Fruit fly (Drosophila melanogaster) whole organism, embryonic: ENCODE measurements around the gene WDR79.

Experiments
- BtbVII ChIP-seq: fragments of 200-800 bp; sonication (Bioruptor generic); optimal IDR thresholded peaks from 3 replicates; lab custom pipeline; 2017; ENCODE audit warnings: missing biosample characterization, mild to moderate bottlenecking, missing genetic modification characterization
- CG10366 ChIP-seq: fragments of 200-800 bp; sonication (Bioruptor generic); IDR thresholded peaks from 2 replicates; pipeline ENCODE4 v1.3.6; 2022; ENCODE audit warnings: missing biosample characterization, missing genetic modification characterization
- CG11085 ChIP-seq: fragments of 200-800 bp; sonication (Bioruptor generic); IDR thresholded peaks from 2 replicates; pipeline ENCODE4 v1.3.6; 2022; ENCODE audit warnings: missing biosample characterization, missing genetic modification characterization
- CG11560 ChIP-seq: fragments of 200-800 bp; sonication (Bioruptor generic); IDR thresholded peaks from 3 replicates; pipeline ENCODE4 v1.3.6; 2022; ENCODE audit warnings: missing biosample characterization, missing genetic modification characterization
- CG13296 ChIP-seq: fragments of 200-800 bp; sonication (Bioruptor generic); optimal IDR thresholded peaks from 3 replicates; lab custom pipeline; 2018; ENCODE audit warnings: missing biosample characterization, mild to moderate bottlenecking, missing genetic modification characterization
- CG13424 ChIP-seq: fragments of 200-800 bp; sonication (Bioruptor generic); optimal IDR thresholded peaks from 2 replicates; lab custom pipeline; 2019; ENCODE audit warnings: missing biosample characterization, mild to moderate bottlenecking, missing genetic modification characterization, moderate library complexity
- CG13894 ChIP-seq: fragments of 200-800 bp; sonication (Bioruptor generic); optimal IDR thresholded peaks from 3 replicates; lab custom pipeline; 2018; ENCODE audit warnings: missing biosample characterization, mild to moderate bottlenecking, missing genetic modification characterization, moderate library complexity
- CG14965 ChIP-seq: fragments of 200-800 bp; sonication (Bioruptor generic); optimal IDR thresholded peaks from 2 replicates; lab custom pipeline; 2016; ENCODE audit warnings: missing biosample characterization, missing genetic modification characterization, borderline replicate concordance
- CG15514 ChIP-seq: fragments of 200-800 bp; sonication (Bioruptor generic); optimal IDR thresholded peaks from 3 replicates; lab custom pipeline; 2017; ENCODE audit warnings: missing biosample characterization, missing genetic modification characterization, mild to moderate bottlenecking, moderate library complexity, missing genetic modification reagents
- CG17186 ChIP-seq: fragments of 200-800 bp; sonication (Bioruptor generic); optimal IDR thresholded peaks from 3 replicates; lab custom pipeline; 2017; ENCODE audit warnings: missing biosample characterization, missing genetic modification reagents, missing genetic modification characterization
- CG2889 ChIP-seq: fragments of 200-800 bp; sonication (Bioruptor generic); IDR thresholded peaks from 3 replicates; pipeline ENCODE4 v1.3.6; 2022; ENCODE audit warnings: missing biosample characterization, missing genetic modification characterization
- CG33213 ChIP-seq: fragments of 200-800 bp; sonication (Bioruptor generic); optimal IDR thresholded peaks from 3 replicates; lab custom pipeline; 2016; ENCODE audit warnings: missing biosample characterization, missing genetic modification characterization
- CG33557 ChIP-seq: fragments of 200-800 bp; sonication (Bioruptor generic); optimal IDR thresholded peaks from 2 replicates; lab custom pipeline; 2019; ENCODE audit warnings: missing biosample characterization, mild to moderate bottlenecking, missing genetic modification characterization, moderate library complexity
- CG3726 ChIP-seq: fragments of 200-800 bp; sonication (Bioruptor generic); IDR thresholded peaks from 3 replicates; pipeline ENCODE4, ENCODE4 v1.3.6; 2022; ENCODE audit warnings: missing biosample characterization, missing genetic modification characterization
- CG4404 ChIP-seq: fragments of 200-800 bp; sonication (Bioruptor generic); IDR thresholded peaks from 2 replicates; pipeline ENCODE4 v1.3.6; 2022; ENCODE audit warnings: missing biosample characterization, missing genetic modification characterization
- CG6175 ChIP-seq: fragments of 200-800 bp; sonication (Bioruptor generic); IDR thresholded peaks from 3 replicates; pipeline ENCODE4 v1.3.6; 2022; ENCODE audit warnings: missing biosample characterization, missing genetic modification characterization
- CG6765 ChIP-seq: fragments of 200-800 bp; sonication (Bioruptor generic); optimal IDR thresholded peaks from 3 replicates; lab custom pipeline; 2017; ENCODE audit warnings: missing biosample characterization, mild to moderate bottlenecking, missing genetic modification characterization
- CG6854 ChIP-seq: fragments of 200-800 bp; sonication (Bioruptor generic); optimal IDR thresholded peaks from 3 replicates; lab custom pipeline; 2017; ENCODE audit warnings: missing biosample characterization, mild to moderate bottlenecking, missing genetic modification characterization
- CG8765 ChIP-seq: fragments of 200-800 bp; sonication (Bioruptor generic); IDR thresholded peaks from 2 replicates; pipeline ENCODE4 v1.3.6; 2022; ENCODE audit warnings: missing biosample characterization, missing genetic modification characterization
- D ChIP-seq, 2 experiments: fragments of 200-800 bp in 1 of 2; fragments of >200 bp in 1 of 2; sonication (Bioruptor generic) in 1 of 2; optimal IDR thresholded peaks; 2 replicates in 1 of 2; 3 replicates in 1 of 2; lab custom pipeline; 2017; ENCODE audit warnings: mild to moderate bottlenecking in 1 of 2, missing biosample characterization in 1 of 2, missing genetic modification characterization in 1 of 2, missing genetic modification reagents in 1 of 2
- Dip3 ChIP-seq: fragments of 200-800 bp; sonication (Bioruptor generic); optimal IDR thresholded peaks from 3 replicates; lab custom pipeline; 2016; ENCODE audit warnings: missing biosample characterization, missing genetic modification characterization
- Doc3 ChIP-seq: fragments of 200-800 bp; sonication (Bioruptor generic); IDR thresholded peaks from 3 replicates; pipeline ENCODE4 v1.3.6; 2022; ENCODE audit warnings: missing biosample characterization, missing genetic modification characterization; ENCODE audit not compliant: partially characterized antibody
- Dref ChIP-seq: fragments of 200-800 bp; sonication (Bioruptor generic); IDR thresholded peaks from 2 replicates; pipeline ENCODE4 v1.3.6; 2022; ENCODE audit warnings: missing biosample characterization, missing genetic modification characterization
- HmgZ ChIP-seq: fragments of 200-800 bp; sonication (Bioruptor generic); optimal IDR thresholded peaks from 2 replicates; lab custom pipeline; 2018; ENCODE audit warnings: missing biosample characterization, mild to moderate bottlenecking, missing genetic modification characterization
- Med ChIP-seq: fragments of 200-800 bp; sonication (Bioruptor generic); peaks from one replicate; lab custom pipeline; 2016; ENCODE audit warnings: missing biosample characterization, missing genetic modification characterization, mild to moderate bottlenecking, inconsistent platforms, moderate library complexity
- Mes4 ChIP-seq: fragments of 200-800 bp; sonication (Bioruptor generic); optimal IDR thresholded peaks from 2 replicates; lab custom pipeline; 2016; ENCODE audit warnings: missing biosample characterization, missing genetic modification characterization
- NK7.1 ChIP-seq: fragments of 200-800 bp; sonication (Bioruptor generic); optimal IDR thresholded peaks from 3 replicates; lab custom pipeline; 2016; ENCODE audit warnings: missing biosample characterization, missing genetic modification characterization
- Nf-YA ChIP-seq: fragments of 200-800 bp; sonication (Bioruptor generic); IDR thresholded peaks from 2 replicates; pipeline ENCODE4 v1.3.6; 2022; ENCODE audit warnings: missing biosample characterization, missing genetic modification characterization
- Ravus ChIP-seq: fragments of 200-800 bp; sonication (Bioruptor generic); IDR thresholded peaks from 2 replicates; pipeline ENCODE4 v1.3.6; 2022; ENCODE audit warnings: missing biosample characterization, missing genetic modification characterization
- Stat92E ChIP-seq, 3 experiments: fragments of >200 bp in 2 of 3; fragments of 200-800 bp in 1 of 3; sonication (Bioruptor generic) in 1 of 3; optimal IDR thresholded peaks; 2 replicates each; lab custom pipeline; 2017 to 2019; ENCODE audit warnings: missing biosample characterization in 3 of 3, missing genetic modification characterization in 3 of 3, mild to moderate bottlenecking in 1 of 3, moderate library complexity in 1 of 3
- TFAM ChIP-seq: fragments of 200-800 bp; sonication (Bioruptor generic); optimal IDR thresholded peaks from 2 replicates; lab custom pipeline; 2017; ENCODE audit warnings: missing biosample characterization, missing genetic modification characterization, inconsistent platforms
- al ChIP-seq: fragments of 200-800 bp; sonication (Bioruptor generic); IDR thresholded peaks from 2 replicates; pipeline ENCODE4 v1.3.6; 2022; ENCODE audit warnings: missing biosample characterization, missing genetic modification characterization
- dysf ChIP-seq: fragments of 200-800 bp; sonication (Bioruptor generic); IDR thresholded peaks from 3 replicates; pipeline ENCODE4 v1.3.6; 2022; ENCODE audit warnings: missing biosample characterization, missing genetic modification characterization
- gem ChIP-seq: fragments of 200-800 bp; sonication (Bioruptor generic); optimal IDR thresholded peaks from 2 replicates; lab custom pipeline; 2019; ENCODE audit warnings: missing biosample characterization, mild to moderate bottlenecking, missing genetic modification characterization, moderate library complexity
- hth ChIP-seq: fragments of >200 bp; optimal IDR thresholded peaks from 2 replicates; lab custom pipeline; 2017; ENCODE audit warnings: inconsistent platforms
- insv ChIP-seq, 2 experiments: fragments of 200-800 bp; sonication (Bioruptor generic); optimal IDR thresholded peaks; 3 replicates each; lab custom pipeline; 2016 to 2018; ENCODE audit warnings: missing biosample characterization in 2 of 2, missing genetic modification characterization in 2 of 2
- lab ChIP-seq: fragments of 200-800 bp; sonication (Bioruptor generic); optimal IDR thresholded peaks from 3 replicates; lab custom pipeline; 2017; ENCODE audit warnings: missing biosample characterization, missing genetic modification characterization, mild to moderate bottlenecking, moderate library complexity, missing genetic modification reagents
- mam ChIP-seq: fragments of 200-800 bp; sonication (Bioruptor generic); optimal IDR thresholded peaks from 3 replicates; lab custom pipeline; 2016; ENCODE audit warnings: missing biosample characterization, missing genetic modification characterization
- pan ChIP-seq, 4 experiments: fragments of >200 bp in 3 of 4; fragments of 200-800 bp in 1 of 4; sonication (Bioruptor generic) in 1 of 4; optimal IDR thresholded peaks in 3 of 4; IDR thresholded peaks in 1 of 4; 2 replicates each; pipeline versions ENCODE4 v1.3.6 to Lab custom; 2017 to 2022; ENCODE audit warnings: missing biosample characterization in 2 of 4, missing genetic modification characterization in 2 of 4, mixed read lengths in 1 of 4
- phol ChIP-seq: fragments of 200-800 bp; sonication (Bioruptor generic); optimal IDR thresholded peaks from 3 replicates; lab custom pipeline; 2018; ENCODE audit warnings: missing biosample characterization, mild to moderate bottlenecking, missing genetic modification characterization, moderate library complexity
- ranshi ChIP-seq: fragments of 200-800 bp; sonication (Bioruptor generic); IDR thresholded peaks from 2 replicates; pipeline ENCODE4 v1.3.6; 2022; ENCODE audit warnings: missing biosample characterization, missing genetic modification characterization
- sr ChIP-seq: fragments of 200-800 bp; sonication (Bioruptor generic); IDR thresholded peaks from 3 replicates; pipeline ENCODE4 v1.3.6; 2022; ENCODE audit warnings: missing biosample characterization, missing genetic modification characterization
- stwl ChIP-seq: fragments of 200-800 bp; sonication (Bioruptor generic); optimal IDR thresholded peaks from 3 replicates; lab custom pipeline; 2018; ENCODE audit warnings: missing biosample characterization, mild to moderate bottlenecking, missing genetic modification characterization, moderate library complexity
- tgo ChIP-seq: fragments of 200-800 bp; sonication (Bioruptor generic); IDR thresholded peaks from 3 replicates; pipeline ENCODE4 v1.3.6; 2022; ENCODE audit warnings: missing biosample characterization, missing genetic modification characterization
- tin ChIP-seq: fragments of 200-800 bp; sonication (Bioruptor generic); optimal IDR thresholded peaks from 3 replicates; lab custom pipeline; 2016; ENCODE audit warnings: missing biosample characterization, missing genetic modification characterization
- vfl ChIP-seq: fragments of 200-800 bp; sonication (Bioruptor generic); optimal IDR thresholded peaks from 2 replicates; lab custom pipeline; 2016; ENCODE audit warnings: missing biosample characterization, missing genetic modification characterization
- wek ChIP-seq: fragments of 200-800 bp; sonication (Bioruptor generic); optimal IDR thresholded peaks from 3 replicates; lab custom pipeline; 2018; ENCODE audit warnings: missing biosample characterization, mild to moderate bottlenecking, missing genetic modification characterization, moderate library complexity
- zen2 ChIP-seq: fragments of 200-800 bp; sonication (Bioruptor generic); IDR thresholded peaks from 3 replicates; pipeline ENCODE4 v1.3.6; 2022; ENCODE audit warnings: missing biosample characterization, missing genetic modification characterization; ENCODE audit not compliant: partially characterized antibody

Gene WDR79

dm6 chr2L:6098479-6099269 is 28.9 kb downstream of the WDR79 start, which contains the start of gene CG9175 (continued):
- no peak for TF ChIP-seq CG4404 (GFP tag; lab: Robert Waterston, UW)
- TF ChIP-seq lab: peak; percentile 67
- TF ChIP-seq CG14965 (GFP tag; lab: Kevin White, UChicago): no peak
- TF ChIP-seq phol (tag; lab: Kevin White, UChicago): peak; percentile 51
- TF ChIP-seq dysf (GFP tag; lab: Robert Waterston, UW): no peak
- TF ChIP-seq CG3726 (GFP tag; lab: Robert Waterston, UW): no peak
- no peak for TF ChIP-seq NK7.1
- no peak for TF ChIP-seq hth (lab: Kevin White, UChicago)
- TF ChIP-seq CG33213 (GFP tag; lab: Kevin White, UChicago): peak; percentile 70
- peak; percentile 95 for TF ChIP-seq zen2
- TF ChIP-seq CG33557 (GFP tag; lab: Kevin White, UChicago): no peak
- TF ChIP-seq Nf-YA (GFP tag; lab: Robert Waterston, UW): no peak
- TF ChIP-seq insv (GFP tag; optimal IDR thresholded peaks at IDR 0.05; lab: Kevin White, UChicago): peak in 1 of 2 experiments; percentile 31
- TF ChIP-seq Med (GFP tag; lab: Kevin White, UChicago): peak; percentile 93
- TF ChIP-seq CG15514 (GFP tag; lab: Kevin White, UChicago): peak; percentile 81
- TF ChIP-seq stwl (tag; lab: Kevin White, UChicago): peak; percentile 94
- no peak for TF ChIP-seq Dip3 (GFP tag; lab: Kevin White, UChicago)
- peak; percentile 75 for TF ChIP-seq CG13894 (tag; lab: Kevin White, UChicago)
- no peak for TF ChIP-seq al (GFP tag; lab: Robert Waterston, UW)
- peak; percentile 23 for TF ChIP-seq wek (GFP tag; lab: Kevin White, UChicago)
- TF ChIP-seq Doc3: peak; percentile 93
- TF ChIP-seq CG11560 (tag; lab: Robert Waterston, UW): no peak
- peak; percentile 6 for TF ChIP-seq vfl (GFP tag; lab: Kevin White, UChicago)
- TF ChIP-seq CG17186 (GFP tag; lab: Kevin White, UChicago): peak; percentile 85
- peak; percentile 4 for TF ChIP-seq gem (tag; lab: Kevin White, UChicago)
- TF ChIP-seq CG2889 (GFP tag; lab: Robert Waterston, UW): no peak
- no peak; the same call in 1 of the 2 replicates for TF ChIP-seq CG11085 (GFP tag; lab: Robert Waterston, UW)
- TF ChIP-seq ranshi: 0 out of 2 replicates have a peak, but pooled peaks have one; percentile 23
- no peak; the same call in 1 of the 2 replicates for TF ChIP-seq CG10366
- TF ChIP-seq mam: peak; percentile 63
- peak; percentile 91 for TF ChIP-seq HmgZ (tag; lab: Kevin White, UChicago)
- no peak for TF ChIP-seq CG6765 (GFP tag; lab: Kevin White, UChicago)
- TF ChIP-seq CG8765 (GFP tag; lab: Robert Waterston, UW): no peak
- no peak for TF ChIP-seq TFAM
- TF ChIP-seq Dref (GFP tag; lab: Robert Waterston, UW): peak; percentile 100
- no peak for TF ChIP-seq CG13296 (GFP tag; lab: Kevin White, UChicago)
- peak in 1 of 3 experiments; percentile 81 for TF ChIP-seq Stat92E (GFP tag; optimal IDR thresholded peaks at IDR 0.05; lab: Kevin White, UChicago)
- TF ChIP-seq BtbVII (GFP tag; lab: Kevin White, UChicago): no peak
- TF ChIP-seq CG6175 (GFP tag; lab: Robert Waterston, UW): no peak
- TF ChIP-seq D (optimal IDR thresholded peaks at IDR 0.05; lab: Kevin White, UChicago): peak; percentile 58
- no peak for TF ChIP-seq D (GFP tag; optimal IDR thresholded peaks at IDR 0.05; lab: Kevin White, UChicago)
- no peak for TF ChIP-seq Ravus (GFP tag; lab: Robert Waterston, UW)
- TF ChIP-seq tgo (GFP tag; lab: Robert Waterston, UW): no peak
- TF ChIP-seq Mes4: no peak
- no peak for TF ChIP-seq sr (GFP tag; lab: Robert Waterston, UW)
- TF ChIP-seq tin (GFP tag; lab: Kevin White, UChicago): peak; percentile 33
- peak; percentile 32 for TF ChIP-seq CG6854 (GFP tag; lab: Kevin White, UChicago)
- TF ChIP-seq pan (optimal IDR thresholded peaks at IDR 0.05; lab: Kevin White, UChicago): no peak
- no peak for TF ChIP-seq pan (GFP tag; optimal IDR thresholded peaks at IDR 0.05 in 1 of 2, IDR thresholded peaks at IDR 0.05 in 1 of 2)
- peak; percentile 28 for TF ChIP-seq CG13424 (tag; lab: Kevin White, UChicago)
